Fruit fly (Drosophila melanogaster): ENCODE results near the gene wge.

The wge gene

dm6 chr3R:22718401-22718800 is 2.5 kb downstream of the wge start:
- TF ChIP-seq CG6792 (GFP tag; optimal IDR thresholded peaks at IDR 0.05) (no peak), Sox15 (GFP tag; optimal IDR thresholded peaks at IDR 0.05) (no peak), OdsH (GFP tag; optimal IDR thresholded peaks at IDR 0.05) (no peak), Ets21C (GFP tag; optimal IDR thresholded peaks at IDR 0.05) (no peak), svp (GFP tag) (no peak), fd59A (GFP tag; optimal IDR thresholded peaks at IDR 0.05) (no peak), fd85E (GFP tag; optimal IDR thresholded peaks at IDR 0.05) (no peak), CG3919 (GFP tag; optimal IDR thresholded peaks at IDR 0.05) (no peak), lz (GFP tag; optimal IDR thresholded peaks at IDR 0.05) (no peak), esn (GFP tag; optimal IDR thresholded peaks at IDR 0.05) (no peak), pdm3 (GFP tag; optimal IDR thresholded peaks at IDR 0.05) (no peak), cyc (GFP tag; optimal IDR thresholded peaks at IDR 0.05) (no peak), dsx (GFP tag; optimal IDR thresholded peaks at IDR 0.05; ENCODE audit: poor library complexity, severe bottlenecking) (no peak), spab (GFP tag; optimal IDR thresholded peaks at IDR 0.05) (no peak)

dm6 chr3R:22717863-22718262 is 3.1 kb downstream of the wge start:
- no peak for TF ChIP-seq topi (GFP tag; optimal IDR thresholded peaks at IDR 0.05)
- no peak for TF ChIP-seq dac (GFP tag; optimal IDR thresholded peaks at IDR 0.05)
- no peak for TF ChIP-seq fd85E (GFP tag; optimal IDR thresholded peaks at IDR 0.05)
- TF ChIP-seq CG10669 (GFP tag; optimal IDR thresholded peaks at IDR 0.05), result no peak
- TF ChIP-seq Ets21C (GFP tag; optimal IDR thresholded peaks at IDR 0.05), result no peak
- TF ChIP-seq CG8319 (GFP tag; optimal IDR thresholded peaks at IDR 0.05), result no peak
- no peak for TF ChIP-seq CG8632 (GFP tag; optimal IDR thresholded peaks at IDR 0.05)

dm6 chr3R:22710662-22711061 is 10.3 kb downstream of the wge start, which contains the start of gene CG4907:
CG4907 (minus strand) TSS chr3R:22710762.
- TF ChIP-seq esn (GFP tag; optimal IDR thresholded peaks at IDR 0.05) (no peak), CG9139 (GFP tag; optimal IDR thresholded peaks at IDR 0.05) (no peak), CG11762 (GFP tag; optimal IDR thresholded peaks at IDR 0.05; ENCODE audit: insufficient read depth) (no peak), CG6163 (GFP tag; IDR thresholded peaks at IDR 0.05) (no peak), CG11294 (GFP tag; IDR thresholded peaks at IDR 0.05) (no peak), Blimp-1 (GFP tag; optimal IDR thresholded peaks at IDR 0.05) (no peak), eg (GFP tag; IDR thresholded peaks at IDR 0.05) (no peak), lz (GFP tag; optimal IDR thresholded peaks at IDR 0.05) (no peak), CG6276 (GFP tag; optimal IDR thresholded peaks at IDR 0.05) (no peak), acj6 (GFP tag; optimal IDR thresholded peaks at IDR 0.05) (no peak), spab (GFP tag; optimal IDR thresholded peaks at IDR 0.05) (no peak), CG4318 (GFP tag; optimal IDR thresholded peaks at IDR 0.05) (no peak), Ets21C (GFP tag; optimal IDR thresholded peaks at IDR 0.05) (no peak), CG8319 (GFP tag; optimal IDR thresholded peaks at IDR 0.05) (no peak), Ets96B (tag; optimal IDR thresholded peaks at IDR 0.05) (no peak), Met (GFP tag; optimal IDR thresholded peaks at IDR 0.05) (no peak), Smox (GFP tag; optimal IDR thresholded peaks at IDR 0.05) (no peak), CG6808 (GFP tag; optimal IDR thresholded peaks at IDR 0.05) (no peak)

- TF ChIP-seq fd85E (GFP tag; optimal IDR thresholded peaks at IDR 0.05) (no peak), CG9139 (GFP tag; optimal IDR thresholded peaks at IDR 0.05) (no peak), CG15336 (GFP tag; IDR thresholded peaks at IDR 0.05) (no peak), CG10669 (GFP tag; optimal IDR thresholded peaks at IDR 0.05) (no peak), fd59A (GFP tag; optimal IDR thresholded peaks at IDR 0.05) (no peak), fkh (GFP tag; optimal IDR thresholded peaks at IDR 0.05) (no peak), Eip78C (GFP tag) (no peak), cyc (GFP tag; optimal IDR thresholded peaks at IDR 0.05) (no peak), OdsH (GFP tag; optimal IDR thresholded peaks at IDR 0.05) (no peak), Ets21C (GFP tag; optimal IDR thresholded peaks at IDR 0.05) (no peak), Sox14 (GFP tag; optimal IDR thresholded peaks at IDR 0.05) (no peak), CG6276 (GFP tag; optimal IDR thresholded peaks at IDR 0.05) (no peak), pdm3 (GFP tag; optimal IDR thresholded peaks at IDR 0.05) (no peak), lz (GFP tag; optimal IDR thresholded peaks at IDR 0.05) (no peak), CG8319 (GFP tag; optimal IDR thresholded peaks at IDR 0.05) (no peak), esn (GFP tag; optimal IDR thresholded peaks at IDR 0.05) (no peak), CG6163 (GFP tag; IDR thresholded peaks at IDR 0.05) (no peak), Gug (GFP tag; IDR thresholded peaks at IDR 0.05) (no peak), ss (GFP tag; optimal IDR thresholded peaks at IDR 0.05) (no peak)
These were observed 13.8 kb downstream of the wge start, which contains the start of gene CG13842 for dm6 chr3R:22707178-22707577. CG13842 (minus strand) TSS chr3R:22707278.

All from whole organism, prepupa.